Comparison of ENCODE assay signal across 1 fruit fly cellular context in the genomic region with DNA sequence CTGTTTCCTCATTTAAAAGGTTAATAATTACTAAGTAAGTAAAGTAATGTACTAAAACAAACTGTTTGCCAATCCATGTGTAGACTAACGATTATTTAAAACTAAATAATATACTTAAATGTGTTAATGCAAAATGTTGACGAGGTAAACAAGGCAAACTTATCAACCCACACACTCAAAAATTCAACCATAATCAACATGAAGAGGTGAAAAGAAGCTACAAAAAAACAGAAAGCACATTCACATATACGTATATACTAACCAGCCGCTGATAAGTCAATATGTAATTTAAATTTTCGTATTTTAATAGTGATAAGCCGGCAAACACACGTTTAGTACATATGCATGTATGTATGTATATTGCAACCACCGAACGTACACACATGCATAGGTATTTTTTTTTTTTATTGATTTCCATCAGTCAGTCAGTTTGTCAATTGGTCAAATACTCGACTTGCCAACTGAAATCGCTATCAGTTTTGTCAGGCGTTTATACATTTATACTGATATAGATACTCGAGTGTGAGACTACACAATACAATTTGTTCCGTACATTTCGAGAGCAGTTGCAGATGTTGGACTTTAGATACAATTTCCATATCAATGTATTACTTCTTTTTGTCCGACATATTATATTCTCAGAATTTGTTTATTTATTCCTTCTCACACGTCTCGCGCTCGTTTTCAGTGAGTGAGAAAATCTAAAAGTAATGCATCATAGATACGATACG.
TF ChIP-seq lines count a peak whose summit lies in the region.

No protein-coding gene starts in this region.

TF ChIP-seq in whole organism, embryonic, 481 proteins besides CTCF, POLR2A, EP300 and RAD21 (continued from another document and continues in another):
- TF ChIP-seq kah (GFP tag; optimal IDR thresholded peaks at IDR 0.05; lab: Kevin White, UChicago) (no peak), Sry-β (GFP tag; optimal IDR thresholded peaks at IDR 0.05; lab: Kevin White, UChicago) (no peak), onecut (GFP tag; IDR thresholded peaks at IDR 0.05; lab: Robert Waterston, UW) (no peak; the same call in none of the 2 replicates), CG1792 (GFP tag; optimal IDR thresholded peaks at IDR 0.05; lab: Kevin White, UChicago) (peak; percentile 6), CG7987 (GFP tag; optimal IDR thresholded peaks at IDR 0.05; lab: Kevin White, UChicago) (peak; percentile 37), row (GFP tag; IDR thresholded peaks at IDR 0.05; lab: Robert Waterston, UW) (peak; percentile 58), crol (GFP tag; IDR thresholded peaks at IDR 0.05; lab: Robert Waterston, UW) (peak; percentile 27; the same call in 1 of the 2 replicates), B-H1 (GFP tag; IDR thresholded peaks at IDR 0.05; lab: Robert Waterston, UW) (no peak), gcm2 (GFP tag; optimal IDR thresholded peaks at IDR 0.05; lab: Kevin White, UChicago) (no peak), CG8765 (GFP tag; IDR thresholded peaks at IDR 0.05; lab: Robert Waterston, UW) (no peak), Hmx (GFP tag; optimal IDR thresholded peaks at IDR 0.05; lab: Kevin White, UChicago) (no peak), CG9727 (GFP tag; optimal IDR thresholded peaks at IDR 0.05; lab: Kevin White, UChicago) (peak; percentile 59), CG11398 (GFP tag; optimal IDR thresholded peaks at IDR 0.05; lab: Kevin White, UChicago) (peak; percentile 36), H2.0 (GFP tag; IDR thresholded peaks at IDR 0.05; lab: Robert Waterston, UW) (peak; percentile 37; the same call in 1 of the 2 replicates), tx (GFP tag; optimal IDR thresholded peaks at IDR 0.05; lab: Kevin White, UChicago) (no peak), CG2199 (GFP tag; IDR thresholded peaks at IDR 0.05; lab: Robert Waterston, UW) (peak; percentile 52; the same call in 1 of the 3 replicates), lola (GFP tag; optimal IDR thresholded peaks at IDR 0.05; lab: Kevin White, UChicago) (peak in 1 of 3 experiments; percentile 32), CG18619 (GFP tag; optimal IDR thresholded peaks at IDR 0.05; lab: Kevin White, UChicago) (peak; percentile 36), dmrt99B (tag; optimal IDR thresholded peaks at IDR 0.05; lab: Kevin White, UChicago) (peak; percentile 50), CG8089 (GFP tag; optimal IDR thresholded peaks at IDR 0.05; lab: Kevin White, UChicago) (peak; percentile 3), danr (GFP tag; IDR thresholded peaks at IDR 0.05; lab: Robert Waterston, UW) (no peak), sqz (GFP tag; optimal IDR thresholded peaks at IDR 0.05; lab: Kevin White, UChicago) (peak; percentile 85), unpg (GFP tag; optimal IDR thresholded peaks at IDR 0.05; lab: Kevin White, UChicago) (peak; percentile 41), TFAM (GFP tag; optimal IDR thresholded peaks at IDR 0.05; lab: Kevin White, UChicago) (no peak), CG7963 (GFP tag; IDR thresholded peaks at IDR 0.05; lab: Robert Waterston, UW; ENCODE audit: partially characterized antibody) (no peak), ab (GFP tag; optimal IDR thresholded peaks at IDR 0.05; lab: Kevin White, UChicago) (no peak), wdn (GFP tag; IDR thresholded peaks at IDR 0.05; lab: Robert Waterston, UW) (peak; percentile 28; the same call in 1 of the 2 replicates), nau (GFP tag; optimal IDR thresholded peaks at IDR 0.05; lab: Kevin White, UChicago) (peak; percentile 62), wek (GFP tag; optimal IDR thresholded peaks at IDR 0.05; lab: Kevin White, UChicago) (peak; percentile 34), Sox100B (GFP tag; optimal IDR thresholded peaks at IDR 0.05; lab: Kevin White, UChicago) (peak; percentile 56), Nf-YB (GFP tag; optimal IDR thresholded peaks at IDR 0.05; lab: Kevin White, UChicago) (peak; percentile 10), pan (optimal IDR thresholded peaks at IDR 0.05; lab: Kevin White, UChicago) (no peak), pan (GFP tag; optimal IDR thresholded peaks at IDR 0.05 in 1 of 2, IDR thresholded peaks at IDR 0.05 in 1 of 2) (peak in 1 of 2 experiments; percentile 68), btn (GFP tag; optimal IDR thresholded peaks at IDR 0.05; lab: Kevin White, UChicago) (no peak), lilli (GFP tag; optimal IDR thresholded peaks at IDR 0.05; lab: Kevin White, UChicago) (no peak), CG8944 (GFP tag; optimal IDR thresholded peaks at IDR 0.05; lab: Kevin White, UChicago) (no peak), CG12104 (GFP tag; optimal IDR thresholded peaks at IDR 0.05; lab: Kevin White, UChicago) (peak; percentile 17), CG15601 (tag; optimal IDR thresholded peaks at IDR 0.05; lab: Kevin White, UChicago) (peak; percentile 37), chinmo (GFP tag; IDR thresholded peaks at IDR 0.05; lab: Robert Waterston, UW; ENCODE audit: partially characterized antibody) (0 out of 4 replicates have a peak, but pooled peaks have one; percentile 42), CG18599 (GFP tag; optimal IDR thresholded peaks at IDR 0.05; lab: Kevin White, UChicago) (peak; percentile 52), salm (tag; optimal IDR thresholded peaks at IDR 0.05; lab: Kevin White, UChicago) (peak; percentile 50), Fer3 (tag; optimal IDR thresholded peaks at IDR 0.05; lab: Kevin White, UChicago) (peak; percentile 51), mam (GFP tag; optimal IDR thresholded peaks at IDR 0.05; lab: Kevin White, UChicago) (no peak), CG1024 (GFP tag; IDR thresholded peaks at IDR 0.05; lab: Robert Waterston, UW) (no peak), gcm (GFP tag; optimal IDR thresholded peaks at IDR 0.05; lab: Kevin White, UChicago) (peak; percentile 50), CG14014 (GFP tag; IDR thresholded peaks at IDR 0.05; lab: Robert Waterston, UW) (no peak), CG15269 (tag; optimal IDR thresholded peaks at IDR 0.05; lab: Kevin White, UChicago) (peak; percentile 50), CG10462 (GFP tag; optimal IDR thresholded peaks at IDR 0.05; lab: Kevin White, UChicago) (no peak), eyg (GFP tag; optimal IDR thresholded peaks at IDR 0.05; lab: Kevin White, UChicago) (no peak), insv (GFP tag; optimal IDR thresholded peaks at IDR 0.05; lab: Kevin White, UChicago) (no peak), Dek (tag; optimal IDR thresholded peaks at IDR 0.05; lab: Kevin White, UChicago) (no peak), CG2678 (tag; optimal IDR thresholded peaks at IDR 0.05; lab: Kevin White, UChicago) (peak; percentile 79), CG7372 (GFP tag; IDR thresholded peaks at IDR 0.05; lab: Robert Waterston, UW) (no peak), CG12769 (tag; optimal IDR thresholded peaks at IDR 0.05; lab: Kevin White, UChicago) (no peak), ATbp (GFP tag; optimal IDR thresholded peaks at IDR 0.05; lab: Kevin White, UChicago) (peak; percentile 75), CG6689 (GFP tag; IDR thresholded peaks at IDR 0.05; lab: Robert Waterston, UW) (peak; percentile 55; the same call in 1 of the 2 replicates), fd102C (GFP tag; optimal IDR thresholded peaks at IDR 0.05; lab: Kevin White, UChicago) (peak; percentile 45), usp (GFP tag; optimal IDR thresholded peaks at IDR 0.05; lab: Kevin White, UChicago) (no peak), fru (optimal IDR thresholded peaks at IDR 0.05; lab: Kevin White, UChicago) (no peak), Hand (GFP tag; optimal IDR thresholded peaks at IDR 0.05; lab: Kevin White, UChicago) (no peak), CG1603 (tag; optimal IDR thresholded peaks at IDR 0.05; lab: Kevin White, UChicago) (peak; percentile 46), CG3065 (GFP tag; optimal IDR thresholded peaks at IDR 0.05; lab: Kevin White, UChicago) (no peak), CG7357 (GFP tag; IDR thresholded peaks at IDR 0.05; lab: Robert Waterston, UW) (no peak), Fer1 (GFP tag; optimal IDR thresholded peaks at IDR 0.05; lab: Kevin White, UChicago) (peak; percentile 17), Antp (GFP tag; optimal IDR thresholded peaks at IDR 0.05; lab: Kevin White, UChicago) (no peak), CG2116 (GFP tag; optimal IDR thresholded peaks at IDR 0.05; lab: Kevin White, UChicago) (peak; percentile 24), amos (GFP tag; IDR thresholded peaks at IDR 0.05; lab: Robert Waterston, UW; ENCODE audit: partially characterized antibody) (no peak), dysf (GFP tag; IDR thresholded peaks at IDR 0.05; lab: Robert Waterston, UW) (peak; percentile 30; the same call in 1 of the 3 replicates), E2f2 (GFP tag; IDR thresholded peaks at IDR 0.05; lab: Robert Waterston, UW) (peak; percentile 24; the same call in 1 of the 2 replicates), CG4820 (GFP tag; optimal IDR thresholded peaks at IDR 0.05; lab: Kevin White, UChicago) (no peak), stc (GFP tag; IDR thresholded peaks at IDR 0.05; lab: Robert Waterston, UW) (peak; percentile 58; the same call in 1 of the 2 replicates), lmd (GFP tag; IDR thresholded peaks at IDR 0.05; lab: Robert Waterston, UW) (peak; percentile 25; the same call in 1 of the 2 replicates), CG34422 (GFP tag; IDR thresholded peaks at IDR 0.05; lab: Robert Waterston, UW) (no peak), CG6254 (GFP tag; optimal IDR thresholded peaks at IDR 0.05; lab: Kevin White, UChicago) (peak; percentile 6), gsb (GFP tag; IDR thresholded peaks at IDR 0.05; lab: Robert Waterston, UW) (no peak), odd (GFP tag; optimal IDR thresholded peaks at IDR 0.05; lab: Kevin White, UChicago) (peak; percentile 13), caup (GFP tag; optimal IDR thresholded peaks at IDR 0.05; lab: Kevin White, UChicago; ENCODE audit: severe bottlenecking) (peak; percentile 23), zfh1 (GFP tag; IDR thresholded peaks at IDR 0.05; lab: Robert Waterston, UW) (peak; percentile 56; the same call in 1 of the 3 replicates), Max (GFP tag; optimal IDR thresholded peaks at IDR 0.05; lab: Kevin White, UChicago) (no peak), CG10366 (GFP tag; IDR thresholded peaks at IDR 0.05; lab: Robert Waterston, UW) (no peak), Meics (GFP tag; optimal IDR thresholded peaks at IDR 0.05; lab: Kevin White, UChicago) (peak; percentile 12), Asciz (GFP tag; optimal IDR thresholded peaks at IDR 0.05; lab: Kevin White, UChicago) (peak; percentile 84), CG1602 (GFP tag; optimal IDR thresholded peaks at IDR 0.05; lab: Kevin White, UChicago) (peak; percentile 20), sug (tag; optimal IDR thresholded peaks at IDR 0.05; lab: Kevin White, UChicago) (peak; percentile 46), zen (tag; optimal IDR thresholded peaks at IDR 0.05; lab: Kevin White, UChicago) (no peak), sim (GFP tag; IDR thresholded peaks at IDR 0.05; lab: Robert Waterston, UW) (0 out of 2 replicates have a peak, but pooled peaks have one; percentile 55), scrt (GFP tag; optimal IDR thresholded peaks at IDR 0.05; lab: Kevin White, UChicago) (peak; percentile 17), CG3281 (GFP tag; optimal IDR thresholded peaks at IDR 0.05; lab: Kevin White, UChicago) (peak; percentile 51), CG8290 (GFP tag; optimal IDR thresholded peaks at IDR 0.05; lab: Kevin White, UChicago) (no peak), CG8290 (tag; optimal IDR thresholded peaks at IDR 0.05; lab: Kevin White, UChicago) (peak in 1 of 2 experiments; percentile 51), CG33213 (GFP tag; optimal IDR thresholded peaks at IDR 0.05; lab: Kevin White, UChicago) (peak; percentile 15), Atf6 (GFP tag; IDR thresholded peaks at IDR 0.05; lab: Robert Waterston, UW) (peak; percentile 8; the same call in 1 of the 2 replicates), CG5245 (GFP tag; optimal IDR thresholded peaks at IDR 0.05; lab: Kevin White, UChicago) (no peak), ac (GFP tag; optimal IDR thresholded peaks at IDR 0.05; lab: Kevin White, UChicago) (peak; percentile 43), CG7786 (GFP tag; optimal IDR thresholded peaks at IDR 0.05; lab: Kevin White, UChicago) (no peak), prd (optimal IDR thresholded peaks at IDR 0.05; lab: Kevin White, UChicago) (no peak), prd (GFP tag; IDR thresholded peaks at IDR 0.05; lab: Robert Waterston, UW) (peak; percentile 35; the same call in 1 of the 3 replicates), CG7839 (tag; optimal IDR thresholded peaks at IDR 0.05; lab: Kevin White, UChicago) (peak; percentile 58), CG13296 (GFP tag; optimal IDR thresholded peaks at IDR 0.05; lab: Kevin White, UChicago) (peak; percentile 42), NK7.1 (GFP tag; optimal IDR thresholded peaks at IDR 0.05; lab: Kevin White, UChicago) (no peak), MTF-1 (GFP tag; optimal IDR thresholded peaks at IDR 0.05; lab: Kevin White, UChicago; ENCODE audit: borderline replicate concordance) (peak; percentile 48), inv (GFP tag; IDR thresholded peaks at IDR 0.05; lab: Robert Waterston, UW; ENCODE audit: partially characterized antibody) (no peak), dmrt11E (tag; optimal IDR thresholded peaks at IDR 0.05; lab: Kevin White, UChicago) (peak; percentile 60), B-H2 (GFP tag; optimal IDR thresholded peaks at IDR 0.05; lab: Kevin White, UChicago) (no peak), CG12071 (GFP tag; optimal IDR thresholded peaks at IDR 0.05; lab: Kevin White, UChicago) (peak; percentile 18), CG7556 (GFP tag; optimal IDR thresholded peaks at IDR 0.05; lab: Kevin White, UChicago) (peak; percentile 45), CG18262 (tag; optimal IDR thresholded peaks at IDR 0.05; lab: Kevin White, UChicago) (peak; percentile 51), hkb (optimal IDR thresholded peaks at IDR 0.05; lab: Kevin White, UChicago) (no peak), hkb (GFP tag; IDR thresholded peaks at IDR 0.05; lab: Robert Waterston, UW) (peak; percentile 30), lab (GFP tag; optimal IDR thresholded peaks at IDR 0.05; lab: Kevin White, UChicago) (peak; percentile 69), pnt (GFP tag; optimal IDR thresholded peaks at IDR 0.05; lab: Kevin White, UChicago) (no peak), CG11504 (tag; optimal IDR thresholded peaks at IDR 0.05; lab: Kevin White, UChicago) (peak; percentile 53), al (GFP tag; IDR thresholded peaks at IDR 0.05; lab: Robert Waterston, UW) (no peak), Hr51 (GFP tag; optimal IDR thresholded peaks at IDR 0.05; lab: Kevin White, UChicago) (peak in 1 of 2 experiments; percentile 25), pzg (GFP tag; optimal IDR thresholded peaks at IDR 0.05; lab: Kevin White, UChicago) (no peak), CG34376 (GFP tag; optimal IDR thresholded peaks at IDR 0.05; lab: Kevin White, UChicago) (peak; percentile 54), dpn (GFP tag; optimal IDR thresholded peaks at IDR 0.05; lab: Kevin White, UChicago) (peak in 1 of 2 experiments; percentile 0), CG6813 (GFP tag; optimal IDR thresholded peaks at IDR 0.05; lab: Kevin White, UChicago) (peak; percentile 35), CG13424 (tag; optimal IDR thresholded peaks at IDR 0.05; lab: Kevin White, UChicago) (peak; percentile 43), Dad (GFP tag; optimal IDR thresholded peaks at IDR 0.05; lab: Kevin White, UChicago) (no peak), CG15479 (GFP tag; optimal IDR thresholded peaks at IDR 0.05; lab: Kevin White, UChicago) (no peak)
